Worm (Caenorhabditis elegans) whole organism, early embryonic: ENCODE results near the gene mab-5.

Experiments used
- ama-1 ChIP-seq: fragments of 150-350 bp; optimal IDR thresholded peaks from 2 replicates; lab custom pipeline; 2014
- ceh-36 ChIP-seq: sonication (generic microtip); optimal IDR thresholded peaks from 2 replicates; lab custom pipeline; 2016; ENCODE audit warnings: missing genetic modification characterization, inconsistent platforms, missing compliant biosample characterization
- flt-1 ChIP-seq: fragments of 200-800 bp; sonication (Bioruptor generic); IDR thresholded peaks from 2 replicates; pipeline ENCODE4 v1.3.6; 2022; ENCODE audit warnings: missing genetic modification characterization, missing compliant biosample characterization
- hmbx-1 ChIP-seq: sonication (generic microtip); optimal IDR thresholded peaks from 2 replicates; lab custom pipeline; 2016; ENCODE audit warnings: mild to moderate bottlenecking, missing genetic modification characterization, missing compliant biosample characterization
- hnd-1 ChIP-seq: sonication (generic microtip); optimal IDR thresholded peaks from 2 replicates; lab custom pipeline; 2016; ENCODE audit warnings: missing genetic modification characterization, missing compliant biosample characterization
- pes-1 ChIP-seq: fragments of 200-800 bp; sonication (Bioruptor generic); IDR thresholded peaks from 2 replicates; pipeline ENCODE4 v1.3.6; 2022; ENCODE audit warnings: missing genetic modification reagents, missing genetic modification characterization, missing compliant biosample characterization
- tbx-11 ChIP-seq: fragments of 200-800 bp; sonication (Bioruptor generic); IDR thresholded peaks from 2 replicates; pipeline ENCODE4 v1.3.6; 2022; ENCODE audit warnings: missing genetic modification characterization, missing compliant biosample characterization
- tbx-37 ChIP-seq: fragments of 200-800 bp; sonication (Bioruptor generic); conservative IDR thresholded peaks from 2 replicates; pipeline ENCODE4 v1.3.6; 2022; ENCODE audit warnings: missing genetic modification reagents, missing genetic modification characterization, missing compliant biosample characterization
- tra-4 ChIP-seq: sonication (generic microtip); optimal IDR thresholded peaks from 2 replicates; lab custom pipeline; 2017; ENCODE audit warnings: missing genetic modification characterization, missing compliant biosample characterization

DNA sequence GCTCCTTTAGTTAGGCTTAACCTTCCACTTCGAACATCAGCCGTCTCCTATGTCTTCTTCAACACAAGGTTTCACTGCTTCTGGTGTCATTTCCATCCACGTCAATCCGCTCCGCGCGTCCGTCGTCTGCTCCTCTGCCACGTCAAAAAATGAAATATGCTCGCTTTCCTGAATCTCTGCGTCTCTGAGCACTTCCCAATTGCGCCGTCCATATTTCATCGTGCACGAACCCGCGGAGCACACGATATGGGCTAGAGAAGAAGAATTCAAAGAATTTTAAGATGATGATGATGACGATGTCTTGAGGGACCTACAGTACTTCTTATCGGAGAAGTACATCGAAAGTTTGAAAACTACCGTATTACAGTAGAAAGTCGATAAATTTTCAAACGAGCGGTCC lies 9.7 kb upstream of the mab-5 start:
- TF ChIP-seq tbx-37 (GFP tag; lab: Robert Waterston, UW): no peak
- no peak for TF ChIP-seq flt-1 (GFP tag; lab: Robert Waterston, UW)
- TF ChIP-seq tra-4 (tag; lab: Kevin White, UChicago): no peak
- no peak for TF ChIP-seq hmbx-1 (tag; lab: Kevin White, UChicago)
- TF ChIP-seq tbx-11 (GFP tag; lab: Robert Waterston, UW): no peak
- TF ChIP-seq ama-1 (lab: Kevin White, UChicago): no peak
- TF ChIP-seq ceh-36 (tag; lab: Kevin White, UChicago): no peak
- TF ChIP-seq pes-1 (GFP tag; lab: Robert Waterston, UW): no peak
- no peak for TF ChIP-seq hnd-1 (tag; lab: Kevin White, UChicago)
